Worm (Caenorhabditis elegans): ENCODE results near the gene Y45G5AM.5.

- no peak for TF ChIP-seq ceh-82 (tag; optimal IDR thresholded peaks at IDR 0.05)
- no peak for TF ChIP-seq spr-3 (GFP tag; optimal IDR thresholded peaks at IDR 0.05)
- no peak for TF ChIP-seq ztf-11 (tag; optimal IDR thresholded peaks at IDR 0.05)
- TF ChIP-seq nhr-25 (tag; optimal IDR thresholded peaks at IDR 0.05; ENCODE audit: borderline replicate concordance, insufficient read depth), result no peak
- no peak for TF ChIP-seq zfp-2 (tag; optimal IDR thresholded peaks at IDR 0.05)
- no peak for TF ChIP-seq zag-1 (tag; optimal IDR thresholded peaks at IDR 0.05)
- TF ChIP-seq lir-3 (tag; optimal IDR thresholded peaks at IDR 0.05), result no peak
- no peak for TF ChIP-seq Y5F2A.4 (GFP tag; optimal IDR thresholded peaks at IDR 0.05)
- TF ChIP-seq duxl-1 (tag; optimal IDR thresholded peaks at IDR 0.05; ENCODE audit: poor library complexity), result no peak
- TF ChIP-seq fkh-10 (GFP tag; optimal IDR thresholded peaks at IDR 0.05), result no peak
- no peak for TF ChIP-seq T20F7.1 (GFP tag; optimal IDR thresholded peaks at IDR 0.05)
- TF ChIP-seq nhr-77 (tag; optimal IDR thresholded peaks at IDR 0.05), result no peak
Measured at ce11 chrV:4127435-4127834, 32.8 kb upstream of the Y45G5AM.5 start, which contains the start of gene T05B4.13.
